Worm (Caenorhabditis elegans): ENCODE measurements around the gene F54D5.5.

Gene F54D5.5

DNA sequence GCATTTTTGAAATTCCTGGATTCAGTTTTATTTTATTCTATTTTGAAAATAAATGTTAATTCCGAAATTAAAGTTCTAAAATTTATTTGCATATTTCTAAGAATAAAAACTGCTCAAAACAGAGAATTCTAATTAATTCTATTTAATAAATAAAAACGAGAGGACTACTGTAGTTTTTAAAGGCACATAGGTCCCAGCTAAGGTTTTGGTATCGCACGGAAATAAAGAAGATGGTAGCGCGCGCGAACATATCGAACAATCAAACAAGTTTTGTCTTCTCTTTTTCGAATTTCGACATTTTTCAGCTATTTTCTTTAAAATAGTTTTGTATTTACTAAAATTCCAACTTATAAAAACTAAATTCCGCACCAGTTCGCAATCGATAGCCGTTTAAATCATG is 11.0 kb upstream of the F54D5.5 start (continued):
- TF ChIP-seq mdl-1 (tag; optimal IDR thresholded peaks at IDR 0.05) (no peak), fkh-8 (tag; optimal IDR thresholded peaks at IDR 0.05) (no peak), isw-1 (GFP tag; IDR thresholded peaks at IDR 0.05) (no peak), hlh-4 (tag; optimal IDR thresholded peaks at IDR 0.05) (no peak), lin-35 (GFP tag; optimal IDR thresholded peaks at IDR 0.05) (no peak)

DNA sequence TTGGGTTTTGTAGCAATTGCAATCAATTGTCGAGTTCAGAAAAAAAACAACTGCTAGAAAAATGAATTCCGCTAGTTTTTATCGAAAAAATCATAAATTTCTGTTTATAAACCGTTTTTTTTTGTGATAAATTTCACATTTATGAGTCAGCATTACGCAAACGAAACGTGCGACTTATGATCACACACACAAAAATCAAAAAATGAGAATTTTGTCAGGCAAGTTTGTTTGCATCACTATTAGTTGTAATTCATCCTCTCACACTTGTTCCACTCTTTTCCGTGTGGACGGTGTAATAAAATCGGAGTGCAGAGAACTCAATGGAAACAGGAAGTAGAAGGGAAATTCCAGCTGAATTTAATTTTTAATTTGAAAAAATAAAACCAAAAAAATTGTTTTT is 10.6 kb upstream of the F54D5.5 start, which contains the start of gene pcs-1:
pcs-1 (minus strand) TSS at position 344 of the 400 bp plus-strand sequence.
- peak; percentile 27 for TF ChIP-seq lin-14 (GFP tag; optimal IDR thresholded peaks at IDR 0.05)
- TF ChIP-seq lin-39 (tag; optimal IDR thresholded peaks at IDR 0.05), result no peak

DNA sequence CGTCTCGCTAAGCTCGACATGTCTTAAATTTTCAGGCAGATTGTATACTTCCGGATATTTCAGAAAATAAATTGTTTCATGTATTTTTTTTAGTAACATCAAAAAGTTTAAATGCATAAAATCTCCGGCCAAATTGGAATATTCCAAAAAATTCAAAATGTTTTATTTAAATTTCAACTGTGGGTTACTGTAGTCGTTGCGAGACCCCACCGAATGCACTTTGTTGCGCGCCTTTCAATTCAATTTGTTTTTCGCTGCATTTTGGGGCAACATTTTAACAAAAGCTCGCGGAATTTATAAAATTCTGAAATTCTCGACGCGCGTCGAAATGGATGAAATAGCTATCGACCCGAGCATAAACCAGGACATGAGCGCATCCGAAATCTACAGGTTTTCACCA is 6.1 kb upstream of the F54D5.5 start, which contains the start of gene F54D5.2:
F54D5.2 (plus strand) TSS at position 237 of the 400 bp plus-strand sequence.
- TF ChIP-seq snu-23 (GFP tag; optimal IDR thresholded peaks at IDR 0.05) (no peak), mef-2 (tag; optimal IDR thresholded peaks at IDR 0.05) (no peak), fkh-10 (GFP tag; optimal IDR thresholded peaks at IDR 0.05) (no peak), aly-2 (tag; optimal IDR thresholded peaks at IDR 0.05) (no peak), ceh-90 (tag; optimal IDR thresholded peaks at IDR 0.05) (no peak), F16B12.6 (tag; optimal IDR thresholded peaks at IDR 0.05) (no peak), dsc-1 (tag; optimal IDR thresholded peaks at IDR 0.05) (no peak), tbx-2 (tag; optimal IDR thresholded peaks at IDR 0.05) (no peak), pag-3 (tag; optimal IDR thresholded peaks at IDR 0.05; ENCODE audit: borderline replicate concordance, insufficient read depth) (no peak), fkh-4 (tag; optimal IDR thresholded peaks at IDR 0.05; ENCODE audit: borderline replicate concordance) (no peak), blmp-1 (tag; optimal IDR thresholded peaks at IDR 0.05) (no peak), lin-35 (GFP tag; optimal IDR thresholded peaks at IDR 0.05) (no peak), unc-62 (GFP tag; optimal IDR thresholded peaks at IDR 0.05) (no peak), rnt-1 (tag; optimal IDR thresholded peaks at IDR 0.05) (no peak), nhr-85 (tag) (no peak), nhr-20 (tag; optimal IDR thresholded peaks at IDR 0.05) (no peak), efl-3 (GFP tag; optimal IDR thresholded peaks at IDR 0.05) (no peak)

DNA sequence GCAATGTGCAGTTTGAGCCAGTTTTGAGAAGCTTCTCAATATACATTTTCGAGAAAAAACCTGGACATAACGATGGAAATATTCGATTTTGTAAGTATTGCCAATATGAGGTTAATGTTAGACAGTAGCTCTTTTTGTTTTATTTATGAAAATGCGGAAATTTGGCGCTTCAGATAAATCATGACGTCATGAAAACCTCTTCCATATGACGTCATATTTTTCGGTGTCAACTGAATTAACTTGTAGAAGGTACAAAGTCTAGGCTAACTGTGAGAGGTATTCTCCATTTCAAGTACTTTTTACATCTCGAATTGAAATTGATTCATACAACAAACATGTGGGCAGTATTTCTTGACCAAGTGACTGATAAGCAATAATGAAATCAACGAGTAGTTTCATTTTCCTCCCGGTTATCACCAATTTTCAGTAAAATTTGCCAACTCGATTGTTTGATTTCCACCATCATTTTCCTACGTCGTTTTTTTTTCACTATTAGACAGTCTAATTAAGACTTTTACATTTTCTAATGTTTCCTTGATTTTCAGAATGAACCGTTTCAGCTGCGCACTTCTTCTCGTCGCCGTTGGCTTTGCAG is 4.5 kb upstream of the F54D5.5 start, which contains the start of gene F54D5.3:
F54D5.3 (plus strand) TSS at position 546 of the 595 bp plus-strand sequence.
- TF ChIP-seq elt-2 (tag; optimal IDR thresholded peaks at IDR 0.05) (peak; percentile 30), efl-1 (optimal IDR thresholded peaks at IDR 0.05) (no peak), efl-1 (GFP tag; optimal IDR thresholded peaks at IDR 0.05 in 1 of 2) (peak in 1 of 2 experiments; percentile 14), lin-35 (GFP tag; optimal IDR thresholded peaks at IDR 0.05) (peak in 1 of 2 experiments; percentile 5), nhr-47 (tag; optimal IDR thresholded peaks at IDR 0.05) (no peak)

DNA sequence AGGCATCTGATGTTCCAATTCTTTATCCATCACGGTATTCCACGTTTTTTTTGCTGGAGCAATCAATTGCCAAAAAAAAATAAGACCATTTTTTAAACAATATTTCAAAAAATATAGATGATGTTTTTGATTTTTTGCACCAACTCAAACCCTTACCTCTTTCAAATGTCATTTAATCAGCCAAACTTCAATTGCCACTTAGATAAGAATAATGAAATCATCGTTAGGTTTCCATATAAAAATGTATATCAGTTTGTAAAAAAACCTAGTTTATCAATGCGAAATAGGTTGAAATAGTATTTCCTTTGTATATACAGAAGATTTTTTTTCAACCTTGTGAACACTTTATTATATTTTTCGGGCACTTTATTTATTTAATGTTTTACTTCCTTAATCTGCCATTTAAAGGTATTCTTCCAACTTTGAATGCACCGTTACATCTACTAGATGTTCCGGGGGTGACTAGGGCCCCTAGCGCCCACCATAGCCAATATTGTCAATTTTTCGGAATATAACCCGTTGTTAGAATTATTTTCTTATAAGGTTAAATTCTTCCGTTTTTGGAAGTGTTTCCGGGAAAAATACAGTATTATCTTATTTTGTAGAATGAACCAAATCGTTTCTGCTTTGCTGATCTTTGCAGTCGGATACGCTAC is 2.5 kb upstream of the F54D5.5 start, which contains the start of the genes F54D5.23 and F54D5.4:
F54D5.23 (minus strand) TSS at position 75 of the 656 bp plus-strand sequence.
F54D5.4 (plus strand) TSS at position 606 of the 656 bp plus-strand sequence.
- TF ChIP-seq mdl-1 (tag; optimal IDR thresholded peaks at IDR 0.05) (no peak), nhr-47 (tag; optimal IDR thresholded peaks at IDR 0.05) (no peak), ztf-4 (tag; optimal IDR thresholded peaks at IDR 0.05) (no peak), fkh-10 (GFP tag; optimal IDR thresholded peaks at IDR 0.05) (no peak), lin-35 (GFP tag; optimal IDR thresholded peaks at IDR 0.05) (no peak), unc-86 (tag; optimal IDR thresholded peaks at IDR 0.05) (no peak), tlp-1 (tag; optimal IDR thresholded peaks at IDR 0.05) (no peak)

DNA sequence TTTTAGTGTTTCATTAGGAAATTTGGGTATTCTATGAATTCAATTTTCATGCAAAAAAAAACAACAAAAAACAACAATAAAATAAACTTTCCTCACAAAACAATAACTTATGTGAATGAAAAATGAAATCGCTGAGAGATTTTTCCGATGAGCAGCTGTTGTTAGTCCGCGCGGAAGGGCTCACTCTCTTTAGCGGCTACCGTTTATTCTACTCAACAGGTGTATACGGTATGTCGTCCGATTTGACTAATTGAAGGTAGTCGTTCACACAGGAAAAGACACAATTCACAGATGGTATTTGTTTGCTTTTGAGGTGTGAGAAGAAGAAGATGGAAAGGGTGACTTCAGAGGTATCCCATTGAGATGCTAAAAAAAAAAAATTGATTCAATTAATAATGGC is 1.9 kb upstream of the F54D5.5 start:
- TF ChIP-seq lsy-2 (tag; optimal IDR thresholded peaks at IDR 0.05) (no peak), efl-1 (optimal IDR thresholded peaks at IDR 0.05) (no peak), efl-1 (GFP tag; optimal IDR thresholded peaks at IDR 0.05 in 1 of 2) (peak in 1 of 2 experiments; percentile 50)

Data from whole organism, L1 larva.